Fruit fly (Drosophila melanogaster) whole organism, embryonic: ENCODE results near the gene CG16753.

Source experiments
- CG11695 ChIP-seq: fragments of 200-800 bp; sonication (Bioruptor generic); IDR thresholded peaks from 3 replicates; pipeline ENCODE4 v1.3.6; 2022; ENCODE audit warnings: missing biosample characterization, missing genetic modification characterization
- CG12744 ChIP-seq: fragments of 200-800 bp; sonication (Bioruptor generic); optimal IDR thresholded peaks from 2 replicates; lab custom pipeline; 2016; ENCODE audit warnings: missing biosample characterization, missing genetic modification characterization
- CG15479 ChIP-seq: fragments of 200-800 bp; sonication (Bioruptor generic); optimal IDR thresholded peaks from 3 replicates; lab custom pipeline; 2019; ENCODE audit warnings: missing biosample characterization, mild to moderate bottlenecking, missing genetic modification characterization, moderate library complexity
- CG1602 ChIP-seq: fragments of 200-800 bp; sonication (Bioruptor generic); optimal IDR thresholded peaks from 3 replicates; lab custom pipeline; 2016; ENCODE audit warnings: missing biosample characterization, missing genetic modification characterization
- CG18011 ChIP-seq: fragments of 200-800 bp; sonication (Bioruptor generic); optimal IDR thresholded peaks from 2 replicates; lab custom pipeline; 2017; ENCODE audit warnings: missing biosample characterization, missing genetic modification characterization, mild to moderate bottlenecking, moderate library complexity, missing genotype
- CG18262 ChIP-seq: fragments of 200-800 bp; optimal IDR thresholded peaks from 3 replicates; lab custom pipeline; 2019; ENCODE audit warnings: missing biosample characterization, mild to moderate bottlenecking, missing genetic modification characterization, moderate library complexity
- CG2129 ChIP-seq: fragments of 200-800 bp; sonication (Bioruptor generic); IDR thresholded peaks from 2 replicates; pipeline ENCODE4 v1.3.6; 2022; ENCODE audit warnings: missing biosample characterization, missing genetic modification characterization; ENCODE audit not compliant: partially characterized antibody
- CG32767 ChIP-seq: fragments of 200-800 bp; sonication (Bioruptor generic); IDR thresholded peaks from 2 replicates; pipeline ENCODE4 v1.3.6; 2022; ENCODE audit warnings: missing biosample characterization, missing genetic modification characterization
- CG34422 ChIP-seq: fragments of 200-800 bp; sonication (Bioruptor generic); IDR thresholded peaks from 3 replicates; pipeline ENCODE4 v1.3.6; 2022; ENCODE audit warnings: missing biosample characterization, missing genetic modification characterization
- CG4854 ChIP-seq: fragments of 200-800 bp; sonication (Bioruptor generic); optimal IDR thresholded peaks from 2 replicates; lab custom pipeline; 2016; ENCODE audit warnings: missing biosample characterization, missing genetic modification characterization, inconsistent platforms
- CG6683 ChIP-seq: fragments of 200-800 bp; sonication (Bioruptor generic); optimal IDR thresholded peaks from 2 replicates; lab custom pipeline; 2017; ENCODE audit warnings: missing biosample characterization, mild to moderate bottlenecking, missing genetic modification characterization, missing genetic modification reagents
- CG6854 ChIP-seq: fragments of 200-800 bp; sonication (Bioruptor generic); optimal IDR thresholded peaks from 3 replicates; lab custom pipeline; 2017; ENCODE audit warnings: missing biosample characterization, mild to moderate bottlenecking, missing genetic modification characterization
- CG7357 ChIP-seq: fragments of 200-800 bp; sonication (Bioruptor generic); IDR thresholded peaks from 3 replicates; pipeline ENCODE4 v1.3.6; 2022; ENCODE audit warnings: missing biosample characterization, missing genetic modification characterization
- CG8388 ChIP-seq: fragments of 200-800 bp; sonication (Bioruptor generic); optimal IDR thresholded peaks from 2 replicates; lab custom pipeline; 2019; ENCODE audit warnings: missing biosample characterization, mild to moderate bottlenecking, missing genetic modification characterization, moderate library complexity
- CG8944 ChIP-seq: fragments of 200-800 bp; sonication (Bioruptor generic); optimal IDR thresholded peaks from 3 replicates; lab custom pipeline; 2016; ENCODE audit warnings: missing biosample characterization, missing genetic modification characterization
- CG9817 ChIP-seq: fragments of 200-800 bp; sonication (Bioruptor generic); optimal IDR thresholded peaks from 2 replicates; lab custom pipeline; 2018; ENCODE audit warnings: missing biosample characterization, mild to moderate bottlenecking, missing genetic modification characterization, moderate library complexity
- CkIIα-i1 ChIP-seq: fragments of 200-800 bp; sonication (Bioruptor generic); IDR thresholded peaks from 2 replicates; pipeline ENCODE4 v1.3.6; 2022; ENCODE audit warnings: missing biosample characterization, missing genetic modification characterization
- Dad ChIP-seq: fragments of 200-800 bp; sonication (Bioruptor generic); optimal IDR thresholded peaks from 3 replicates; lab custom pipeline; 2016; ENCODE audit warnings: missing biosample characterization, missing genetic modification characterization
- Deaf1 ChIP-seq: fragments of 200-800 bp; optimal IDR thresholded peaks from 3 replicates; lab custom pipeline; 2019; ENCODE audit warnings: missing biosample characterization, mild to moderate bottlenecking, missing genetic modification characterization, moderate library complexity
- Dek ChIP-seq: fragments of 200-800 bp; sonication (Bioruptor generic); optimal IDR thresholded peaks from 3 replicates; lab custom pipeline; 2019; ENCODE audit warnings: missing biosample characterization, mild to moderate bottlenecking, missing genetic modification characterization, moderate library complexity
- HHEX ChIP-seq: fragments of 200-800 bp; sonication (Bioruptor generic); optimal IDR thresholded peaks from 3 replicates; lab custom pipeline; 2017; ENCODE audit warnings: missing biosample characterization, mild to moderate bottlenecking, missing genetic modification characterization, missing genetic modification reagents
- Hr78 ChIP-seq, 2 experiments: fragments of 200-800 bp in 1 of 2; fragments of >200 bp in 1 of 2; sonication (Bioruptor generic) in 1 of 2; optimal IDR thresholded peaks; 2 replicates each; lab custom pipeline; 2017 to 2019; ENCODE audit warnings: missing biosample characterization in 2 of 2, missing genetic modification characterization in 2 of 2, mild to moderate bottlenecking in 1 of 2, moderate library complexity in 1 of 2
- Lpt ChIP-seq: fragments of >200 bp; optimal IDR thresholded peaks from 2 replicates; lab custom pipeline; 2018; ENCODE audit warnings: missing biosample characterization, missing genetic modification characterization
- Mad ChIP-seq: fragments of 200-800 bp; sonication (Bioruptor generic); optimal IDR thresholded peaks from 2 replicates; lab custom pipeline; 2016; ENCODE audit warnings: missing biosample characterization, missing genetic modification characterization
- Oaz ChIP-seq: fragments of 200-800 bp; sonication (Bioruptor generic); IDR thresholded peaks from 2 replicates; pipeline ENCODE4 v1.3.6; 2022; ENCODE audit warnings: missing biosample characterization, missing genetic modification characterization
- Optix ChIP-seq: fragments of 200-800 bp; sonication (Bioruptor generic); IDR thresholded peaks from 3 replicates; pipeline ENCODE4 v1.3.6; 2022; ENCODE audit warnings: missing biosample characterization, missing genetic modification characterization
- PHDP ChIP-seq: fragments of 200-800 bp; sonication (Bioruptor generic); optimal IDR thresholded peaks from 3 replicates; lab custom pipeline; 2018; ENCODE audit warnings: missing biosample characterization, mild to moderate bottlenecking, missing genetic modification characterization, moderate library complexity
- ase ChIP-seq: fragments of 200-800 bp; sonication (Bioruptor generic); IDR thresholded peaks from 3 replicates; pipeline ENCODE4 v1.3.6; 2022; ENCODE audit warnings: missing biosample characterization, missing genetic modification characterization
- ash1 ChIP-seq: fragments of 200-800 bp; sonication (Bioruptor generic); optimal IDR thresholded peaks from 2 replicates; lab custom pipeline; 2018; ENCODE audit warnings: missing biosample characterization, mild to moderate bottlenecking, missing genetic modification characterization
- cg ChIP-seq: fragments of 200-800 bp; sonication (Bioruptor generic); optimal IDR thresholded peaks from 3 replicates; lab custom pipeline; 2019; ENCODE audit warnings: missing biosample characterization, mild to moderate bottlenecking, missing genetic modification characterization, moderate library complexity
- dm ChIP-seq: fragments of 200-800 bp; sonication (Bioruptor generic); optimal IDR thresholded peaks from 3 replicates; lab custom pipeline; 2016; ENCODE audit warnings: missing biosample characterization, missing genetic modification characterization
- dpn ChIP-seq, 2 experiments: fragments of 200-800 bp; sonication (Bioruptor generic); optimal IDR thresholded peaks; 3 replicates each; lab custom pipeline; 2016; ENCODE audit warnings: missing biosample characterization in 2 of 2, missing genetic modification characterization in 2 of 2
- eve ChIP-seq, 2 experiments: fragments of >200 bp; optimal IDR thresholded peaks; 2 replicates each; lab custom pipeline; 2017; ENCODE audit warnings: missing biosample characterization in 2 of 2, missing genetic modification characterization in 2 of 2
- fd64A ChIP-seq: fragments of 200-800 bp; sonication (Bioruptor generic); optimal IDR thresholded peaks from 3 replicates; lab custom pipeline; 2018; ENCODE audit warnings: missing biosample characterization, mild to moderate bottlenecking, missing genetic modification characterization
- gce ChIP-seq: fragments of 200-800 bp; sonication (Bioruptor generic); IDR thresholded peaks from 3 replicates; pipeline ENCODE4 v1.3.6; 2022; ENCODE audit warnings: missing biosample characterization, missing genetic modification characterization
- gcm ChIP-seq: fragments of 200-800 bp; sonication (Bioruptor generic); optimal IDR thresholded peaks from 2 replicates; lab custom pipeline; 2019; ENCODE audit warnings: missing biosample characterization, mild to moderate bottlenecking, missing genetic modification characterization, moderate library complexity
- gcm2 ChIP-seq: fragments of 200-800 bp; sonication (Bioruptor generic); optimal IDR thresholded peaks from 2 replicates; lab custom pipeline; 2016; ENCODE audit warnings: missing biosample characterization, missing genetic modification characterization
- klu ChIP-seq: fragments of 200-800 bp; sonication (Bioruptor generic); IDR thresholded peaks from 2 replicates; pipeline ENCODE4 v1.3.6; 2022; ENCODE audit warnings: missing biosample characterization, missing genetic modification characterization
- lmd ChIP-seq: fragments of 200-800 bp; sonication (Bioruptor generic); IDR thresholded peaks from 2 replicates; pipeline ENCODE4 v1.3.6; 2022; ENCODE audit warnings: missing biosample characterization, missing genetic modification characterization
- lola ChIP-seq, 3 experiments: fragments of >200 bp in 2 of 3; fragments of 200-800 bp in 1 of 3; sonication (Bioruptor generic) in 1 of 3; optimal IDR thresholded peaks; 2 replicates each; lab custom pipeline; 2017 to 2019; ENCODE audit warnings: missing biosample characterization in 3 of 3, missing genetic modification characterization in 3 of 3, mild to moderate bottlenecking in 1 of 3, moderate library complexity in 1 of 3
- luna ChIP-seq: fragments of 200-800 bp; sonication (Bioruptor generic); optimal IDR thresholded peaks from 2 replicates; lab custom pipeline; 2016; ENCODE audit warnings: missing biosample characterization, missing genetic modification characterization
- p53 ChIP-seq: fragments of 200-800 bp; sonication (Bioruptor generic); optimal IDR thresholded peaks from 2 replicates; lab custom pipeline; 2016; ENCODE audit warnings: missing biosample characterization, missing genetic modification characterization
- prd ChIP-seq, 3 experiments: fragments of >200 bp in 2 of 3; fragments of 200-800 bp in 1 of 3; sonication (Bioruptor generic) in 1 of 3; optimal IDR thresholded peaks in 2 of 3; IDR thresholded peaks in 1 of 3; 2 replicates in 2 of 3; 3 replicates in 1 of 3; pipeline versions ENCODE4 v1.3.6 to Lab custom; 2017 to 2022; ENCODE audit warnings: missing biosample characterization in 1 of 3, missing genetic modification characterization in 1 of 3
- sim ChIP-seq: fragments of 200-800 bp; sonication (Bioruptor generic); IDR thresholded peaks from 2 replicates; pipeline ENCODE4 v1.3.6; 2022; ENCODE audit warnings: missing biosample characterization, missing genetic modification characterization
- sob ChIP-seq: fragments of 200-800 bp; sonication (Bioruptor generic); IDR thresholded peaks from 2 replicates; pipeline ENCODE4 v1.3.6; 2022; ENCODE audit warnings: missing biosample characterization, missing genetic modification characterization
- ssp ChIP-seq: fragments of 200-800 bp; sonication (Bioruptor generic); IDR thresholded peaks from 2 replicates; pipeline ENCODE4 v1.3.6; 2022; ENCODE audit warnings: missing biosample characterization, missing genetic modification characterization
- vnd ChIP-seq: fragments of 200-800 bp; sonication (Bioruptor generic); IDR thresholded peaks from 3 replicates; pipeline ENCODE4 v1.3.6; 2022; ENCODE audit warnings: missing biosample characterization, missing genetic modification characterization; ENCODE audit not compliant: partially characterized antibody
- zf30C ChIP-seq: fragments of 200-800 bp; sonication (Bioruptor generic); optimal IDR thresholded peaks from 3 replicates; lab custom pipeline; 2018; ENCODE audit warnings: missing biosample characterization, mild to moderate bottlenecking, missing genetic modification characterization

CG16753 gene

DNA sequence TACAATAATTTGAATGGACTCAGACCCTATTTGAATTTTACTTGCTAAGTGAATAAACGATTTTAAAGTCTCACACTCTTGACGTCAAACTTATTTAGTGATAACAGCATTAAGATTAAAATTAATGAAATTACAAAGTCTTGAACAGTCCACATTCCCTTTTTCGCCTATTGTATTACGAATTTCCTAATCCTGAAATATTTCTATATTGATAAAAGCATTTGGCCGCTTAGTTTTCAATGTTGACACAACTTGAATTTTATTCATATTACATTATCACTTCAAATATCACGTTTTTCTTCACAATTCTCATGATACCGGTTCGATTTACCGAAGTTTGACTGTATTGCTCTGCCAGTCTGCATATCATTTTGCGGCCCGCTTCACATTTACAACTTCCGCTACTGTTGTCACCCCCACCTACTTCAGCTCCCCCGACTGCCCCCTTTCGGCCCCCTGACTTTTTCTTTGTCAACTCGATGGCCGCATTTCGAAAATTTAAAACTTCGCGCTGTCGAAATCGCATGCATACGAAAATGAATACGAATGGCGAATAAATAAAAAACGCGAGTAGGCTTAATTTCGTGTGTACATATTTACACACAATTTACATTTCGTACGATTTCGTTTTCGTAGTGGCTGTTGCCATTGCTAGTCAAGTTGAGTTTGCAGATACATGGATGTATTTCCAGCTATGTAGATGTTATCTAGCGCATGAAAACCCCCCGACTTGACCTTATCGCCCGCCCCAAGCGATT lies 23.7 kb downstream of the CG16753 start (continued):
- TF ChIP-seq prd (optimal IDR thresholded peaks at IDR 0.05; lab: Kevin White, UChicago) (no peak), prd (GFP tag; IDR thresholded peaks at IDR 0.05; lab: Robert Waterston, UW) (peak; percentile 25; the same call in 1 of the 3 replicates), HHEX (peak; percentile 67), Oaz (GFP tag; lab: Robert Waterston, UW) (no peak), ash1 (GFP tag; lab: Kevin White, UChicago) (no peak), CG7357 (GFP tag; lab: Robert Waterston, UW) (0 out of 3 replicates have a peak, but pooled peaks have one; percentile 15), Deaf1 (peak; percentile 1), CG4854 (GFP tag; lab: Kevin White, UChicago) (no peak), gcm2 (GFP tag; lab: Kevin White, UChicago) (no peak), PHDP (tag; lab: Kevin White, UChicago) (peak; percentile 22), zf30C (GFP tag; lab: Kevin White, UChicago) (no peak), cg (GFP tag; lab: Kevin White, UChicago) (no peak), Hr78 (GFP tag; optimal IDR thresholded peaks at IDR 0.05; lab: Kevin White, UChicago) (peak in 1 of 2 experiments; percentile 61), lmd (peak; percentile 44; the same call in 1 of the 2 replicates), Dad (GFP tag; lab: Kevin White, UChicago) (no peak), eve (GFP tag; optimal IDR thresholded peaks at IDR 0.05; lab: Kevin White, UChicago) (peak in 1 of 2 experiments; percentile 80), CG6683 (GFP tag; lab: Kevin White, UChicago) (peak; percentile 47), fd64A (GFP tag; lab: Kevin White, UChicago) (no peak), CG34422 (GFP tag; lab: Robert Waterston, UW) (peak; percentile 50; the same call in 1 of the 3 replicates), ssp (GFP tag; lab: Robert Waterston, UW) (no peak), Mad (GFP tag; lab: Kevin White, UChicago) (no peak), vnd (GFP tag; lab: Robert Waterston, UW) (no peak), CG6854 (no peak), p53 (GFP tag; lab: Kevin White, UChicago) (no peak), ase (GFP tag; lab: Robert Waterston, UW) (no peak), gce (GFP tag; lab: Robert Waterston, UW) (no peak), dm (GFP tag; lab: Kevin White, UChicago) (no peak), CG9817 (peak; percentile 23), Lpt (GFP tag; lab: Kevin White, UChicago) (no peak), klu (GFP tag; lab: Robert Waterston, UW) (peak; percentile 35), CG8388 (peak; percentile 3), gcm (GFP tag; lab: Kevin White, UChicago) (no peak), CG15479 (no peak), CG18262 (peak; percentile 52), CG1602 (GFP tag; lab: Kevin White, UChicago) (no peak), CkIIα-i1 (GFP tag; lab: Robert Waterston, UW) (no peak), luna (GFP tag; lab: Kevin White, UChicago) (no peak), sim (GFP tag; lab: Robert Waterston, UW) (no peak), lola (GFP tag; optimal IDR thresholded peaks at IDR 0.05; lab: Kevin White, UChicago) (peak in 1 of 3 experiments; percentile 0), CG32767 (GFP tag; lab: Robert Waterston, UW) (0 out of 2 replicates have a peak, but pooled peaks have one; percentile 12), CG11695 (GFP tag; lab: Robert Waterston, UW) (peak; percentile 20; the same call in 1 of the 3 replicates), CG12744 (GFP tag; lab: Kevin White, UChicago) (no peak), CG2129 (GFP tag; lab: Robert Waterston, UW) (no peak), Dek (tag; lab: Kevin White, UChicago) (peak; percentile 3), CG18011 (GFP tag; lab: Kevin White, UChicago) (no peak), dpn (GFP tag; optimal IDR thresholded peaks at IDR 0.05; lab: Kevin White, UChicago) (peak in 1 of 2 experiments; percentile 14), CG8944 (GFP tag; lab: Kevin White, UChicago) (no peak), Optix (GFP tag; lab: Robert Waterston, UW) (no peak), sob (0 out of 2 replicates have a peak, but pooled peaks have one; percentile 23)
